Worm (Caenorhabditis elegans) whole organism, mixed stage, embryonic: ENCODE measurements around the gene sre-51.

Experiments used
- M03D4.4 ChIP-seq: sonication (generic microtip); optimal IDR thresholded peaks from 2 replicates; lab custom pipeline; 2017; ENCODE audit warnings: mild to moderate bottlenecking, missing genetic modification characterization, missing compliant biosample characterization
- bed-3 ChIP-seq: fragments of 200-800 bp; sonication (Bioruptor generic); optimal IDR thresholded peaks from 3 replicates; lab custom pipeline; 2018; ENCODE audit warnings: mild to moderate bottlenecking, missing genetic modification characterization, moderate library complexity, missing compliant biosample characterization
- blmp-1 ChIP-seq: fragments of 150-350 bp; optimal IDR thresholded peaks from 2 replicates; lab custom pipeline; 2014; ENCODE audit warnings: missing biosample characterization, missing genetic modification characterization
- ceh-43 ChIP-seq: fragments of 200-800 bp; sonication (Bioruptor generic); optimal IDR thresholded peaks from 2 replicates; lab custom pipeline; 2018; ENCODE audit warnings: mild to moderate bottlenecking, missing genetic modification characterization, moderate library complexity, missing compliant biosample characterization
- ceh-83 ChIP-seq: fragments of 200-800 bp; sonication (Bioruptor generic); optimal IDR thresholded peaks from 2 replicates; lab custom pipeline; 2018; ENCODE audit warnings: mild to moderate bottlenecking, missing genetic modification characterization, missing compliant biosample characterization
- ces-1 ChIP-seq: fragments of 150-350 bp; optimal IDR thresholded peaks from 2 replicates; lab custom pipeline; 2014; ENCODE audit warnings: missing biosample characterization, missing genetic modification reagents, missing genetic modification characterization
- cnd-1 ChIP-seq: fragments of 200-800 bp; sonication (Bioruptor generic); optimal IDR thresholded peaks from 2 replicates; lab custom pipeline; 2018; ENCODE audit warnings: mild to moderate bottlenecking, missing genetic modification characterization, missing compliant biosample characterization
- drap-1 ChIP-seq: fragments of 200-800 bp; sonication (Bioruptor generic); optimal IDR thresholded peaks from 3 replicates; lab custom pipeline; 2018; ENCODE audit warnings: mild to moderate bottlenecking, missing genetic modification characterization, missing compliant biosample characterization
- elt-1 ChIP-seq: sonication (generic microtip); optimal IDR thresholded peaks from 2 replicates; lab custom pipeline; 2017; ENCODE audit warnings: missing genetic modification characterization, mild to moderate bottlenecking, missing compliant biosample characterization, antibody characterized with exemption, moderate library complexity, borderline replicate concordance; ENCODE audit not compliant: insufficient read depth
- elt-3 ChIP-seq: fragments of 150-350 bp; optimal IDR thresholded peaks from 2 replicates; lab custom pipeline; 2014; ENCODE audit warnings: missing biosample characterization, missing genetic modification characterization
- flh-1 ChIP-seq: fragments of 200-800 bp; sonication (Bioruptor generic); optimal IDR thresholded peaks from 2 replicates; lab custom pipeline; 2018; ENCODE audit warnings: mild to moderate bottlenecking, missing genetic modification characterization, moderate library complexity, missing compliant biosample characterization
- ham-2 ChIP-seq: fragments of 200-800 bp; sonication (Bioruptor generic); optimal IDR thresholded peaks from 2 replicates; lab custom pipeline; 2018; ENCODE audit warnings: mild to moderate bottlenecking, missing genetic modification characterization, missing compliant biosample characterization
- hlh-1 ChIP-seq: fragments of 150-350 bp; optimal IDR thresholded peaks from 2 replicates; lab custom pipeline; 2014; ENCODE audit warnings: missing biosample characterization, missing genetic modification reagents, missing genetic modification characterization
- lin-13 ChIP-seq: fragments of 150-350 bp; optimal IDR thresholded peaks from 2 replicates; lab custom pipeline; 2014; ENCODE audit warnings: missing biosample characterization, missing genetic modification characterization
- lin-32 ChIP-seq: fragments of 200-800 bp; sonication (Bioruptor generic); optimal IDR thresholded peaks from 2 replicates; lab custom pipeline; 2018; ENCODE audit warnings: mild to moderate bottlenecking, missing genetic modification characterization, missing compliant biosample characterization
- lsy-2 ChIP-seq: fragments of 150-350 bp; optimal IDR thresholded peaks from 2 replicates; lab custom pipeline; 2014; ENCODE audit warnings: missing biosample characterization, missing genetic modification characterization
- mep-1 ChIP-seq: fragments of 150-350 bp; optimal IDR thresholded peaks from 2 replicates; lab custom pipeline; 2017; ENCODE audit warnings: missing biosample characterization, missing genetic modification reagents, missing genetic modification characterization, inconsistent platforms
- mls-2 ChIP-seq: sonication (generic microtip); optimal IDR thresholded peaks from 2 replicates; lab custom pipeline; 2016; ENCODE audit warnings: mild to moderate bottlenecking, missing genetic modification characterization, moderate library complexity, missing compliant biosample characterization
- nhr-12 ChIP-seq: fragments of 150-350 bp; optimal IDR thresholded peaks from 2 replicates; lab custom pipeline; 2014; ENCODE audit warnings: missing biosample characterization, missing genetic modification characterization
- nhr-28 ChIP-seq: fragments of 150-350 bp; optimal IDR thresholded peaks from 2 replicates; lab custom pipeline; 2014; ENCODE audit warnings: missing biosample characterization, missing genetic modification characterization
- pha-4 ChIP-seq: fragments of 150-350 bp; optimal IDR thresholded peaks from 2 replicates; lab custom pipeline; 2018; ENCODE audit warnings: missing biosample characterization, missing genetic modification reagents, missing genetic modification characterization
- snpc-4 ChIP-seq: fragments of 150-350 bp; optimal IDR thresholded peaks from 2 replicates; lab custom pipeline; 2014; ENCODE audit warnings: missing biosample characterization, missing genetic modification characterization
- tbx-8 ChIP-seq: fragments of 200-800 bp; sonication (Bioruptor generic); optimal IDR thresholded peaks from 2 replicates; lab custom pipeline; 2018; ENCODE audit warnings: mild to moderate bottlenecking, missing genetic modification characterization, moderate library complexity, missing compliant biosample characterization
- unc-120 ChIP-seq: sonication (generic microtip); optimal IDR thresholded peaks from 2 replicates; lab custom pipeline; 2017; ENCODE audit warnings: missing genetic modification characterization, missing compliant biosample characterization; ENCODE audit not compliant: poor library complexity, severe bottlenecking
- unc-39 ChIP-seq: fragments of 150-350 bp; optimal IDR thresholded peaks from 2 replicates; lab custom pipeline; 2014; ENCODE audit warnings: missing biosample characterization, missing genetic modification characterization
- unc-62 ChIP-seq: fragments of 150-350 bp; optimal IDR thresholded peaks from 2 replicates; lab custom pipeline; 2014; ENCODE audit warnings: missing biosample characterization, missing genetic modification reagents, missing genetic modification characterization
- ztf-11 ChIP-seq: fragments of 150-350 bp; optimal IDR thresholded peaks from 2 replicates; lab custom pipeline; 2014; ENCODE audit warnings: missing biosample characterization, missing genetic modification characterization

The sre-51 gene

ce11 chrII:12284045-12284444 is 27.6 kb upstream of the sre-51 start:
- TF ChIP-seq lin-13 (tag; lab: Kevin White, UChicago) (no peak), blmp-1 (tag; lab: Kevin White, UChicago) (no peak), mep-1 (tag; lab: Kevin White, UChicago) (no peak), drap-1 (GFP tag; lab: Kevin White, UChicago) (no peak), hlh-1 (tag; lab: Kevin White, UChicago) (no peak)
- TF ChIP-seq, all 35 proteins: peak for 0

ce11 chrII:12289085-12289484 is 22.6 kb upstream of the sre-51 start, which contains the start of gene Y57A10A.31:
Y57A10A.31 (plus strand) TSS chrII:12289385.
- no peak for TF ChIP-seq cnd-1 (tag; lab: Kevin White, UChicago)
- no peak for TF ChIP-seq elt-3 (tag; lab: Kevin White, UChicago)
- no peak for TF ChIP-seq ztf-11 (tag; lab: Kevin White, UChicago)
- TF ChIP-seq unc-39 = no peak
- TF ChIP-seq mep-1 (tag; lab: Kevin White, UChicago) = no peak
- no peak for TF ChIP-seq ceh-43 (GFP tag; lab: Kevin White, UChicago)
- TF ChIP-seq bed-3 (GFP tag; lab: Kevin White, UChicago) = no peak
- TF ChIP-seq elt-1 (tag; lab: Kevin White, UChicago) = no peak
- no peak for TF ChIP-seq lsy-2 (tag; lab: Kevin White, UChicago)
- TF ChIP-seq snpc-4 (tag; lab: Kevin White, UChicago) = no peak
- no peak for TF ChIP-seq drap-1 (GFP tag; lab: Kevin White, UChicago)
- TF ChIP-seq ceh-83 = no peak
- TF ChIP-seq unc-120 (tag; lab: Kevin White, UChicago) = no peak
- TF ChIP-seq ces-1 (GFP tag; lab: Kevin White, UChicago) = no peak
- TF ChIP-seq lin-32 (GFP tag; lab: Kevin White, UChicago) = no peak
- TF ChIP-seq ham-2 (GFP tag; lab: Kevin White, UChicago) = no peak
- no peak for TF ChIP-seq lin-13 (tag; lab: Kevin White, UChicago)
- TF ChIP-seq mls-2 = no peak
- TF ChIP-seq flh-1 (GFP tag; lab: Kevin White, UChicago) = no peak
- no peak for TF ChIP-seq nhr-12 (tag; lab: Kevin White, UChicago)

- TF ChIP-seq lin-32 (GFP tag; lab: Kevin White, UChicago) (no peak), pha-4 (tag; lab: Kevin White, UChicago) (no peak), unc-120 (tag; lab: Kevin White, UChicago) (no peak)
- TF ChIP-seq, all 35 proteins: peak for 0
These were observed 15.1 kb upstream of the sre-51 start for ce11 chrII:12296591-12296990.

- TF ChIP-seq lsy-2 (tag; lab: Kevin White, UChicago) = no peak
- no peak for TF ChIP-seq ztf-11 (tag; lab: Kevin White, UChicago)
- no peak for TF ChIP-seq tbx-8 (GFP tag; lab: Kevin White, UChicago)
- TF ChIP-seq blmp-1 (tag; lab: Kevin White, UChicago) = no peak
- TF ChIP-seq ces-1 (GFP tag; lab: Kevin White, UChicago) = no peak
These were observed 11.0 kb upstream of the sre-51 start for ce11 chrII:12300680-12301079.

- TF ChIP-seq M03D4.4 (tag; lab: Kevin White, UChicago) = no peak
- no peak for TF ChIP-seq mep-1 (tag; lab: Kevin White, UChicago)
- no peak for TF ChIP-seq cnd-1 (tag; lab: Kevin White, UChicago)
- no peak for TF ChIP-seq ztf-11 (tag; lab: Kevin White, UChicago)
These were observed 10.4 kb upstream of the sre-51 start for ce11 chrII:12301233-12301632.

- no peak for TF ChIP-seq mep-1 (tag; lab: Kevin White, UChicago)
- TF ChIP-seq unc-62 (GFP tag; lab: Kevin White, UChicago) = no peak
- TF ChIP-seq snpc-4 (tag; lab: Kevin White, UChicago) = no peak
- TF ChIP-seq flh-1 (GFP tag; lab: Kevin White, UChicago) = no peak
- TF ChIP-seq ham-2 (GFP tag; lab: Kevin White, UChicago) = no peak
- no peak for TF ChIP-seq nhr-28 (tag; lab: Kevin White, UChicago)
These were observed 9.3 kb upstream of the sre-51 start, which contains the start of gene C50E10.1 for ce11 chrII:12302354-12302753. C50E10.1 (minus strand) TSS chrII:12302454.
